Fruit fly (Drosophila melanogaster) whole organism, prepupa: ENCODE measurements around the gene CG32638.

ENCODE experiments used
- Blimp-1 ChIP-seq: fragments of 200-800 bp; sonication (Bioruptor generic); optimal IDR thresholded peaks from 3 replicates; lab custom pipeline; 2017; ENCODE audit warnings: missing biosample characterization, missing genetic modification characterization, mild to moderate bottlenecking, moderate library complexity, missing genetic modification reagents
- CG10631 ChIP-seq: fragments of 200-800 bp; sonication (Bioruptor generic); optimal IDR thresholded peaks from 2 replicates; lab custom pipeline; 2016; ENCODE audit warnings: missing biosample characterization, missing genetic modification characterization
- CG11294 ChIP-seq: fragments of 200-800 bp; sonication (Bioruptor generic); IDR thresholded peaks from 2 replicates; pipeline ENCODE4 v1.3.6; 2022; ENCODE audit warnings: missing biosample characterization, missing genetic modification characterization
- CG11762 ChIP-seq: fragments of 200-800 bp; sonication (Bioruptor generic); optimal IDR thresholded peaks from 3 replicates; lab custom pipeline; 2016; ENCODE audit warnings: missing biosample characterization, missing genetic modification characterization; ENCODE audit not compliant: insufficient read depth
- CG11902 ChIP-seq: fragments of 200-800 bp; sonication (Bioruptor generic); optimal IDR thresholded peaks from 3 replicates; lab custom pipeline; 2016; ENCODE audit warnings: missing biosample characterization, missing genetic modification characterization
- CG1621 ChIP-seq: fragments of 200-800 bp; sonication (Bioruptor generic); optimal IDR thresholded peaks from 3 replicates; lab custom pipeline; 2018; ENCODE audit warnings: missing biosample characterization, mild to moderate bottlenecking, missing genetic modification characterization
- CG3032 ChIP-seq: fragments of 200-800 bp; optimal IDR thresholded peaks from 2 replicates; lab custom pipeline; 2019; ENCODE audit warnings: missing biosample characterization, mild to moderate bottlenecking, missing genetic modification characterization, moderate library complexity
- CG31627 ChIP-seq: fragments of 200-800 bp; sonication (Bioruptor generic); optimal IDR thresholded peaks from 3 replicates; lab custom pipeline; 2016; ENCODE audit warnings: missing biosample characterization, missing genetic modification characterization
- CG32006 ChIP-seq: fragments of 200-800 bp; sonication (Bioruptor generic); optimal IDR thresholded peaks from 3 replicates; lab custom pipeline; 2017; ENCODE audit warnings: missing biosample characterization, mild to moderate bottlenecking, missing genetic modification characterization
- CG34406 ChIP-seq: fragments of 200-800 bp; sonication (Bioruptor generic); optimal IDR thresholded peaks from 3 replicates; lab custom pipeline; 2016; ENCODE audit warnings: missing biosample characterization, missing genetic modification characterization
- CG3919 ChIP-seq: fragments of 200-800 bp; sonication (Bioruptor generic); optimal IDR thresholded peaks from 3 replicates; lab custom pipeline; 2016; ENCODE audit warnings: missing biosample characterization, missing genetic modification characterization
- CG4318 ChIP-seq: fragments of 200-800 bp; sonication (Bioruptor generic); optimal IDR thresholded peaks from 3 replicates; lab custom pipeline; 2017; ENCODE audit warnings: missing biosample characterization, mild to moderate bottlenecking, missing genetic modification characterization
- CG6163 ChIP-seq: fragments of 200-800 bp; sonication (Bioruptor generic); IDR thresholded peaks from 3 replicates; pipeline ENCODE4 v1.3.6; 2022; ENCODE audit warnings: missing biosample characterization, missing genetic modification characterization
- CG6276 ChIP-seq: fragments of 200-800 bp; sonication (Bioruptor generic); optimal IDR thresholded peaks from 2 replicates; lab custom pipeline; 2017; ENCODE audit warnings: missing biosample characterization, mild to moderate bottlenecking, missing genetic modification characterization
- CG6792 ChIP-seq: fragments of 200-800 bp; sonication (Bioruptor generic); optimal IDR thresholded peaks from 3 replicates; lab custom pipeline; 2016; ENCODE audit warnings: missing biosample characterization, missing genetic modification characterization
- CG6808 ChIP-seq: fragments of 200-800 bp; sonication (Bioruptor generic); optimal IDR thresholded peaks from 3 replicates; lab custom pipeline; 2017; ENCODE audit warnings: missing biosample characterization, missing genetic modification characterization, mild to moderate bottlenecking, moderate library complexity, missing genetic modification reagents
- CG6854 ChIP-seq: fragments of 200-800 bp; sonication (Bioruptor generic); optimal IDR thresholded peaks from 2 replicates; lab custom pipeline; 2017; ENCODE audit warnings: missing biosample characterization, mild to moderate bottlenecking, missing genetic modification characterization
- CG7368 ChIP-seq: fragments of 200-800 bp; sonication (Bioruptor generic); optimal IDR thresholded peaks from 3 replicates; lab custom pipeline; 2016; ENCODE audit warnings: missing biosample characterization, missing genetic modification characterization
- CG8119 ChIP-seq: fragments of 200-800 bp; sonication (Bioruptor generic); IDR thresholded peaks from 3 replicates; pipeline ENCODE4 v1.3.6; 2022; ENCODE audit warnings: missing biosample characterization, missing genetic modification characterization
- CG8319 ChIP-seq: fragments of 200-800 bp; sonication (Bioruptor generic); optimal IDR thresholded peaks from 3 replicates; lab custom pipeline; 2016; ENCODE audit warnings: missing biosample characterization, missing genetic modification characterization
- Eip75B ChIP-seq: fragments of 200-800 bp; sonication (Bioruptor generic); optimal IDR thresholded peaks from 3 replicates; lab custom pipeline; 2016; ENCODE audit warnings: missing biosample characterization, missing genetic modification characterization
- Eip78C ChIP-seq: fragments of 200-800 bp; sonication (Bioruptor generic); peaks from one replicate; lab custom pipeline; 2016; ENCODE audit warnings: missing biosample characterization, missing genetic modification characterization
- Ets96B ChIP-seq: fragments of 200-800 bp; optimal IDR thresholded peaks from 2 replicates; lab custom pipeline; 2019; ENCODE audit warnings: missing biosample characterization, mild to moderate bottlenecking, missing genetic modification characterization, moderate library complexity
- Gug ChIP-seq: fragments of 200-800 bp; sonication (Bioruptor generic); IDR thresholded peaks from 2 replicates; pipeline ENCODE4 v1.3.6; 2022; ENCODE audit warnings: missing biosample characterization, missing genetic modification characterization
- Hr39 ChIP-seq: fragments of 200-800 bp; sonication (Bioruptor generic); optimal IDR thresholded peaks from 2 replicates; lab custom pipeline; 2016; ENCODE audit warnings: missing biosample characterization, missing genetic modification characterization
- Hr4 ChIP-seq: fragments of 200-800 bp; sonication (Bioruptor generic); optimal IDR thresholded peaks from 3 replicates; lab custom pipeline; 2016; ENCODE audit warnings: missing biosample characterization, missing genetic modification characterization
- Lpt ChIP-seq: fragments of 200-800 bp; sonication (Bioruptor generic); optimal IDR thresholded peaks from 3 replicates; lab custom pipeline; 2016; ENCODE audit warnings: missing biosample characterization, missing genetic modification characterization
- Met ChIP-seq: fragments of 200-800 bp; sonication (Bioruptor generic); optimal IDR thresholded peaks from 3 replicates; lab custom pipeline; 2016; ENCODE audit warnings: missing biosample characterization, missing genetic modification characterization
- OdsH ChIP-seq: fragments of 200-800 bp; sonication (Bioruptor generic); optimal IDR thresholded peaks from 3 replicates; lab custom pipeline; 2016; ENCODE audit warnings: missing biosample characterization, missing genetic modification characterization
- Sox102F ChIP-seq: fragments of 200-800 bp; sonication (Bioruptor generic); optimal IDR thresholded peaks from 2 replicates; lab custom pipeline; 2016; ENCODE audit warnings: missing biosample characterization, mild to moderate bottlenecking, missing genetic modification characterization
- Sox14 ChIP-seq: fragments of 200-800 bp; sonication (Bioruptor generic); optimal IDR thresholded peaks from 3 replicates; lab custom pipeline; 2016; ENCODE audit warnings: missing biosample characterization, missing genetic modification characterization
- Sox15 ChIP-seq: fragments of 200-800 bp; sonication (Bioruptor generic); optimal IDR thresholded peaks from 3 replicates; lab custom pipeline; 2016; ENCODE audit warnings: missing biosample characterization, missing genetic modification characterization
- achi ChIP-seq: fragments of 200-800 bp; sonication (Bioruptor generic); optimal IDR thresholded peaks from 3 replicates; lab custom pipeline; 2016; ENCODE audit warnings: missing biosample characterization, missing genetic modification characterization
- acj6 ChIP-seq: fragments of 200-800 bp; sonication (Bioruptor generic); optimal IDR thresholded peaks from 3 replicates; lab custom pipeline; 2016; ENCODE audit warnings: missing biosample characterization, missing genetic modification characterization
- cyc ChIP-seq: fragments of 200-800 bp; sonication (Bioruptor generic); optimal IDR thresholded peaks from 3 replicates; lab custom pipeline; 2016; ENCODE audit warnings: missing biosample characterization, missing genetic modification characterization
- dsx ChIP-seq: fragments of 200-800 bp; optimal IDR thresholded peaks from 3 replicates; lab custom pipeline; 2019; ENCODE audit warnings: missing biosample characterization, mild to moderate bottlenecking, missing genetic modification characterization, moderate library complexity; ENCODE audit not compliant: poor library complexity, severe bottlenecking
- esn ChIP-seq: fragments of 200-800 bp; sonication (Bioruptor generic); optimal IDR thresholded peaks from 2 replicates; lab custom pipeline; 2016; ENCODE audit warnings: missing biosample characterization, mild to moderate bottlenecking, missing genetic modification characterization, moderate library complexity
- fkh ChIP-seq: fragments of 200-800 bp; sonication (Bioruptor generic); optimal IDR thresholded peaks from 3 replicates; lab custom pipeline; 2017; ENCODE audit warnings: missing biosample characterization, mild to moderate bottlenecking, missing genetic modification characterization, moderate library complexity
- lz ChIP-seq: fragments of 200-800 bp; sonication (Bioruptor generic); optimal IDR thresholded peaks from 3 replicates; lab custom pipeline; 2016; ENCODE audit warnings: missing biosample characterization, missing genetic modification characterization
- pdm3 ChIP-seq: fragments of 200-800 bp; sonication (Bioruptor generic); optimal IDR thresholded peaks from 3 replicates; lab custom pipeline; 2016; ENCODE audit warnings: missing biosample characterization, missing genetic modification characterization
- salr ChIP-seq, 2 experiments: fragments of 200-800 bp; sonication (Bioruptor generic); optimal IDR thresholded peaks; 3 replicates each; lab custom pipeline; 2016 to 2018; ENCODE audit warnings: missing biosample characterization in 2 of 2, missing genetic modification characterization in 2 of 2, mild to moderate bottlenecking in 1 of 2
- spab ChIP-seq: fragments of 200-800 bp; sonication (Bioruptor generic); optimal IDR thresholded peaks from 2 replicates; lab custom pipeline; 2017; ENCODE audit warnings: missing biosample characterization, mild to moderate bottlenecking, missing genetic modification characterization, missing genetic modification reagents
- topi ChIP-seq: fragments of 200-800 bp; sonication (Bioruptor generic); optimal IDR thresholded peaks from 3 replicates; lab custom pipeline; 2016; ENCODE audit warnings: missing biosample characterization, missing genetic modification characterization
- vri ChIP-seq: fragments of 200-800 bp; sonication (Bioruptor generic); optimal IDR thresholded peaks from 3 replicates; lab custom pipeline; 2016; ENCODE audit warnings: missing biosample characterization, mild to moderate bottlenecking, missing genetic modification characterization

CG32638 gene

DNA sequence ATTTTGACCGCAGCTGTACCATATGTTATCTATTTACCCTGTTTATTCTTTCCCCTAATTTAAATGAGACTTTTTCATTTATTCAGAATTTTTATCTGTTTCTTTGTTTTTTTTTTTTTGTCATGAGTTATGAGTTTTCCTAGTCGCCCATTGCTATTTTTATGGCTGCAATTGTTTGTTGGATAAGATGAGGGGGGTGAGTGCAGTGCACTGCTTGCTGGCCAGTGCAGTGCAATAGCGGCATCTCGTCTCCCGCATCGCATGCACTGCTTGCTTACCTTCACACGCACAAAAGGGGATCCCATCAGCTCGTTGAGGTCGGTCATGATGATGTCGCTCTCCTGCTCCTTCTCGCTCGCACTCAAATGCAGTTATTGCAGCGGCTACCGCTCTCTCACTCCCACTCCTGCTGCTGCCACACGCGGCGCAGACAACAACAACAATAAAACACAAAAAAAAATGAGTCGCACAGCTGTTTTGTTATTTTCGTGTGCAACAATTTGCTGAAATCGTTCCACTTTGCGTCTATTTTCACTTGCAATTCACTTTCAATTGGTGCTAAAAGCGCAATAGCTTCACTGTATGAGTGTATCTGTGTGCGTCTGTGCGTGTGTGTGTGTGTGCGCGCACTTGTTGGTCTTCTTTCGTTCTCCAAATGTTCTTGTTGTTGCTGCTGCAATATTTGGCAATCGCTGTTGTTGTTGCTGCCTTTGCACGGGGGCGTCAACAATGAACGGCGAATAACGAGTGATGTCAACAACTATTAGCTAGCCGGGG lies 433 bp downstream of the CG32638 start (continued):
- TF ChIP-seq CG32006 (GFP tag; lab: Kevin White, UChicago) (peak; percentile 51), esn (GFP tag; lab: Kevin White, UChicago) (peak; percentile 65), dsx (GFP tag; lab: Kevin White, UChicago) (peak; percentile 2), CG31627 (peak; percentile 61), CG10631 (peak; percentile 63), CG6854 (GFP tag; lab: Kevin White, UChicago) (peak; percentile 23), cyc (GFP tag; lab: Kevin White, UChicago) (peak; percentile 55), CG11294 (GFP tag; lab: Robert Waterston, UW) (peak; percentile 30; the same call in 1 of the 2 replicates), CG4318 (GFP tag; lab: Kevin White, UChicago) (peak; percentile 42), vri (GFP tag; lab: Kevin White, UChicago) (peak; percentile 42), Sox102F (peak; percentile 45), achi (GFP tag; lab: Kevin White, UChicago) (peak; percentile 58), CG7368 (GFP tag; lab: Kevin White, UChicago) (peak; percentile 48), CG6163 (GFP tag; lab: Robert Waterston, UW) (peak; percentile 80), CG3919 (peak; percentile 64), CG1621 (tag; lab: Kevin White, UChicago) (peak; percentile 23), CG34406 (GFP tag; lab: Kevin White, UChicago) (peak; percentile 56), CG6276 (GFP tag; lab: Kevin White, UChicago) (peak; percentile 16), Sox15 (GFP tag; lab: Kevin White, UChicago) (peak; percentile 50), Met (GFP tag; lab: Kevin White, UChicago) (peak; percentile 55), acj6 (GFP tag; lab: Kevin White, UChicago) (peak; percentile 46), Hr39 (GFP tag; lab: Kevin White, UChicago) (peak; percentile 65), fkh (GFP tag; lab: Kevin White, UChicago) (no peak), OdsH (GFP tag; lab: Kevin White, UChicago) (peak; percentile 62), CG6808 (GFP tag; lab: Kevin White, UChicago) (peak; percentile 17), lz (GFP tag; lab: Kevin White, UChicago) (peak; percentile 65), CG8319 (GFP tag; lab: Kevin White, UChicago) (peak; percentile 23), Lpt (GFP tag; lab: Kevin White, UChicago) (peak; percentile 47), salr (GFP tag; optimal IDR thresholded peaks at IDR 0.05; lab: Kevin White, UChicago) (peak; percentile 31 to 55), pdm3 (GFP tag; lab: Kevin White, UChicago) (peak; percentile 72), Hr4 (GFP tag; lab: Kevin White, UChicago) (peak; percentile 65), Eip75B (GFP tag; lab: Kevin White, UChicago) (peak; percentile 56), CG11762 (GFP tag; lab: Kevin White, UChicago) (peak; percentile 33), Ets96B (tag; lab: Kevin White, UChicago) (peak; percentile 23), CG8119 (peak; percentile 79; the same call in 2 of the 3 replicates), topi (GFP tag; lab: Kevin White, UChicago) (peak; percentile 63), Eip78C (peak; percentile 90), CG11902 (GFP tag; lab: Kevin White, UChicago) (no peak)

DNA sequence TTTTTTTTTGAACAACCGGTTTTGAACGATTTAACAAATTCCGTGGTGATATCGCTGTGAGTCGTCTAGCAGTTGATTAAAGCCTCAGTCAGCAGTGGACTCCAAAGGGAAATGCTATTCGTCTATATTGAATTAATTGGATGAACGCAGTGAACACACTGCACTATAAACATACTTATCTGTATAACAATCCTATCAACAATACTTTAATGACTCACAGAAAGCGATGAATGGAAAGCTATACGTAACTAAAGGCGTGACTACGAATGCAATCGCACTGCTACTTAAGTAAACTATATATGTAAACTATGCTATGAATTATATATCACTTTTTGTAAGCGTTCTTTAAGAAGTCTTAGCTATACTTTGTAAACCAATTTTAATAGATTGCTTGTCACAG lies 3.0 kb downstream of the CG32638 start:
- TF ChIP-seq Sox14 (GFP tag; lab: Kevin White, UChicago) (no peak), CG3032 (tag; lab: Kevin White, UChicago) (no peak), Gug (GFP tag; lab: Robert Waterston, UW) (no peak), CG10631 (no peak), CG6792 (GFP tag; lab: Kevin White, UChicago) (no peak), CG1621 (tag; lab: Kevin White, UChicago) (no peak), esn (GFP tag; lab: Kevin White, UChicago) (no peak), vri (GFP tag; lab: Kevin White, UChicago) (no peak), Hr39 (GFP tag; lab: Kevin White, UChicago) (no peak), Blimp-1 (no peak), CG3919 (no peak), spab (GFP tag; lab: Kevin White, UChicago) (no peak), CG11294 (GFP tag; lab: Robert Waterston, UW) (no peak), CG6276 (GFP tag; lab: Kevin White, UChicago) (no peak)
- TF ChIP-seq, all 60 proteins: peak for 0
